Fruit fly (Drosophila melanogaster) whole organism, prepupa: ENCODE data around the gene CG14971.

Experiments used
- Blimp-1 ChIP-seq: fragments of 200-800 bp; sonication (Bioruptor generic); optimal IDR thresholded peaks from 3 replicates; lab custom pipeline; 2017; ENCODE audit warnings: missing biosample characterization, missing genetic modification characterization, mild to moderate bottlenecking, moderate library complexity, missing genetic modification reagents
- CG10669 ChIP-seq: fragments of 200-800 bp; sonication (Bioruptor generic); optimal IDR thresholded peaks from 3 replicates; lab custom pipeline; 2018; ENCODE audit warnings: missing biosample characterization, mild to moderate bottlenecking, missing genetic modification characterization, moderate library complexity
- CG11294 ChIP-seq: fragments of 200-800 bp; sonication (Bioruptor generic); IDR thresholded peaks from 2 replicates; pipeline ENCODE4 v1.3.6; 2022; ENCODE audit warnings: missing biosample characterization, missing genetic modification characterization
- CG11762 ChIP-seq: fragments of 200-800 bp; sonication (Bioruptor generic); optimal IDR thresholded peaks from 3 replicates; lab custom pipeline; 2016; ENCODE audit warnings: missing biosample characterization, missing genetic modification characterization; ENCODE audit not compliant: insufficient read depth
- CG11902 ChIP-seq: fragments of 200-800 bp; sonication (Bioruptor generic); optimal IDR thresholded peaks from 3 replicates; lab custom pipeline; 2016; ENCODE audit warnings: missing biosample characterization, missing genetic modification characterization
- CG15336 ChIP-seq: fragments of 200-800 bp; sonication (Bioruptor generic); IDR thresholded peaks from 2 replicates; pipeline ENCODE4 v1.3.6; 2022; ENCODE audit warnings: missing biosample characterization, missing genetic modification characterization
- CG1621 ChIP-seq: fragments of 200-800 bp; sonication (Bioruptor generic); optimal IDR thresholded peaks from 3 replicates; lab custom pipeline; 2018; ENCODE audit warnings: missing biosample characterization, mild to moderate bottlenecking, missing genetic modification characterization
- CG16779 ChIP-seq: fragments of 200-800 bp; sonication (Bioruptor generic); optimal IDR thresholded peaks from 3 replicates; lab custom pipeline; 2017; ENCODE audit warnings: missing biosample characterization, mild to moderate bottlenecking, missing genetic modification characterization
- CG3032 ChIP-seq: fragments of 200-800 bp; optimal IDR thresholded peaks from 2 replicates; lab custom pipeline; 2019; ENCODE audit warnings: missing biosample characterization, mild to moderate bottlenecking, missing genetic modification characterization, moderate library complexity
- CG31627 ChIP-seq: fragments of 200-800 bp; sonication (Bioruptor generic); optimal IDR thresholded peaks from 3 replicates; lab custom pipeline; 2016; ENCODE audit warnings: missing biosample characterization, missing genetic modification characterization
- CG3919 ChIP-seq: fragments of 200-800 bp; sonication (Bioruptor generic); optimal IDR thresholded peaks from 3 replicates; lab custom pipeline; 2016; ENCODE audit warnings: missing biosample characterization, missing genetic modification characterization
- CG6163 ChIP-seq: fragments of 200-800 bp; sonication (Bioruptor generic); IDR thresholded peaks from 3 replicates; pipeline ENCODE4 v1.3.6; 2022; ENCODE audit warnings: missing biosample characterization, missing genetic modification characterization
- CG6276 ChIP-seq: fragments of 200-800 bp; sonication (Bioruptor generic); optimal IDR thresholded peaks from 2 replicates; lab custom pipeline; 2017; ENCODE audit warnings: missing biosample characterization, mild to moderate bottlenecking, missing genetic modification characterization
- CG6808 ChIP-seq: fragments of 200-800 bp; sonication (Bioruptor generic); optimal IDR thresholded peaks from 3 replicates; lab custom pipeline; 2017; ENCODE audit warnings: missing biosample characterization, missing genetic modification characterization, mild to moderate bottlenecking, moderate library complexity, missing genetic modification reagents
- CG7368 ChIP-seq: fragments of 200-800 bp; sonication (Bioruptor generic); optimal IDR thresholded peaks from 3 replicates; lab custom pipeline; 2016; ENCODE audit warnings: missing biosample characterization, missing genetic modification characterization
- CG8119 ChIP-seq: fragments of 200-800 bp; sonication (Bioruptor generic); IDR thresholded peaks from 3 replicates; pipeline ENCODE4 v1.3.6; 2022; ENCODE audit warnings: missing biosample characterization, missing genetic modification characterization
- CG8319 ChIP-seq: fragments of 200-800 bp; sonication (Bioruptor generic); optimal IDR thresholded peaks from 3 replicates; lab custom pipeline; 2016; ENCODE audit warnings: missing biosample characterization, missing genetic modification characterization
- Eip75B ChIP-seq: fragments of 200-800 bp; sonication (Bioruptor generic); optimal IDR thresholded peaks from 3 replicates; lab custom pipeline; 2016; ENCODE audit warnings: missing biosample characterization, missing genetic modification characterization
- Eip78C ChIP-seq: fragments of 200-800 bp; sonication (Bioruptor generic); peaks from one replicate; lab custom pipeline; 2016; ENCODE audit warnings: missing biosample characterization, missing genetic modification characterization
- Eip93F ChIP-seq: fragments of 200-800 bp; sonication (Bioruptor generic); optimal IDR thresholded peaks from 2 replicates; lab custom pipeline; 2016; ENCODE audit warnings: missing biosample characterization, mild to moderate bottlenecking, missing genetic modification characterization
- Ets21C ChIP-seq: fragments of 200-800 bp; sonication (Bioruptor generic); optimal IDR thresholded peaks from 3 replicates; lab custom pipeline; 2016; ENCODE audit warnings: missing biosample characterization, missing genetic modification characterization
- Ets96B ChIP-seq: fragments of 200-800 bp; optimal IDR thresholded peaks from 2 replicates; lab custom pipeline; 2019; ENCODE audit warnings: missing biosample characterization, mild to moderate bottlenecking, missing genetic modification characterization, moderate library complexity
- Hr38 ChIP-seq: sonication (Bioruptor generic); optimal IDR thresholded peaks from 2 replicates; lab custom pipeline; 2016; ENCODE audit warnings: missing biosample characterization, missing genetic modification characterization
- Hr4 ChIP-seq: fragments of 200-800 bp; sonication (Bioruptor generic); optimal IDR thresholded peaks from 3 replicates; lab custom pipeline; 2016; ENCODE audit warnings: missing biosample characterization, missing genetic modification characterization
- Met ChIP-seq: fragments of 200-800 bp; sonication (Bioruptor generic); optimal IDR thresholded peaks from 3 replicates; lab custom pipeline; 2016; ENCODE audit warnings: missing biosample characterization, missing genetic modification characterization
- Sox102F ChIP-seq: fragments of 200-800 bp; sonication (Bioruptor generic); optimal IDR thresholded peaks from 2 replicates; lab custom pipeline; 2016; ENCODE audit warnings: missing biosample characterization, mild to moderate bottlenecking, missing genetic modification characterization
- Sox14 ChIP-seq: fragments of 200-800 bp; sonication (Bioruptor generic); optimal IDR thresholded peaks from 3 replicates; lab custom pipeline; 2016; ENCODE audit warnings: missing biosample characterization, missing genetic modification characterization
- Sox15 ChIP-seq: fragments of 200-800 bp; sonication (Bioruptor generic); optimal IDR thresholded peaks from 3 replicates; lab custom pipeline; 2016; ENCODE audit warnings: missing biosample characterization, missing genetic modification characterization
- achi ChIP-seq: fragments of 200-800 bp; sonication (Bioruptor generic); optimal IDR thresholded peaks from 3 replicates; lab custom pipeline; 2016; ENCODE audit warnings: missing biosample characterization, missing genetic modification characterization
- cyc ChIP-seq: fragments of 200-800 bp; sonication (Bioruptor generic); optimal IDR thresholded peaks from 3 replicates; lab custom pipeline; 2016; ENCODE audit warnings: missing biosample characterization, missing genetic modification characterization
- dac ChIP-seq: fragments of 200-800 bp; sonication (Bioruptor generic); optimal IDR thresholded peaks from 2 replicates; lab custom pipeline; 2017; ENCODE audit warnings: missing biosample characterization, mild to moderate bottlenecking, missing genetic modification characterization
- dsx ChIP-seq: fragments of 200-800 bp; optimal IDR thresholded peaks from 3 replicates; lab custom pipeline; 2019; ENCODE audit warnings: missing biosample characterization, mild to moderate bottlenecking, missing genetic modification characterization, moderate library complexity; ENCODE audit not compliant: poor library complexity, severe bottlenecking
- eg ChIP-seq: fragments of 200-800 bp; sonication (Bioruptor generic); IDR thresholded peaks from 3 replicates; pipeline ENCODE4 v1.3.6; 2022; ENCODE audit warnings: missing biosample characterization, missing genetic modification characterization
- esn ChIP-seq: fragments of 200-800 bp; sonication (Bioruptor generic); optimal IDR thresholded peaks from 2 replicates; lab custom pipeline; 2016; ENCODE audit warnings: missing biosample characterization, mild to moderate bottlenecking, missing genetic modification characterization, moderate library complexity
- fd59A ChIP-seq: fragments of 200-800 bp; sonication (Bioruptor generic); optimal IDR thresholded peaks from 2 replicates; lab custom pipeline; 2017; ENCODE audit warnings: missing biosample characterization, mild to moderate bottlenecking, missing genetic modification characterization, missing genetic modification reagents
- fd85E ChIP-seq: fragments of 200-800 bp; sonication (Bioruptor generic); optimal IDR thresholded peaks from 3 replicates; lab custom pipeline; 2016; ENCODE audit warnings: missing biosample characterization, missing genetic modification characterization
- fkh ChIP-seq: fragments of 200-800 bp; sonication (Bioruptor generic); optimal IDR thresholded peaks from 3 replicates; lab custom pipeline; 2017; ENCODE audit warnings: missing biosample characterization, mild to moderate bottlenecking, missing genetic modification characterization, moderate library complexity
- lz ChIP-seq: fragments of 200-800 bp; sonication (Bioruptor generic); optimal IDR thresholded peaks from 3 replicates; lab custom pipeline; 2016; ENCODE audit warnings: missing biosample characterization, missing genetic modification characterization
- net ChIP-seq: fragments of 200-800 bp; sonication (Bioruptor generic); optimal IDR thresholded peaks from 3 replicates; lab custom pipeline; 2016; ENCODE audit warnings: missing biosample characterization, missing genetic modification characterization
- pdm3 ChIP-seq: fragments of 200-800 bp; sonication (Bioruptor generic); optimal IDR thresholded peaks from 3 replicates; lab custom pipeline; 2016; ENCODE audit warnings: missing biosample characterization, missing genetic modification characterization
- spab ChIP-seq: fragments of 200-800 bp; sonication (Bioruptor generic); optimal IDR thresholded peaks from 2 replicates; lab custom pipeline; 2017; ENCODE audit warnings: missing biosample characterization, mild to moderate bottlenecking, missing genetic modification characterization, missing genetic modification reagents
- ss ChIP-seq, 2 experiments: fragments of 200-800 bp; sonication (Bioruptor generic); optimal IDR thresholded peaks; 2 replicates in 1 of 2; 3 replicates in 1 of 2; lab custom pipeline; 2017 to 2018; ENCODE audit warnings: mild to moderate bottlenecking in 2 of 2, missing biosample characterization in 2 of 2, missing genetic modification characterization in 2 of 2, moderate library complexity in 1 of 2
- svp ChIP-seq: fragments of 200-800 bp; sonication (Bioruptor generic); peaks from one replicate; lab custom pipeline; 2016; ENCODE audit warnings: missing biosample characterization, missing genetic modification characterization
- topi ChIP-seq: fragments of 200-800 bp; sonication (Bioruptor generic); optimal IDR thresholded peaks from 3 replicates; lab custom pipeline; 2016; ENCODE audit warnings: missing biosample characterization, missing genetic modification characterization
- vri ChIP-seq: fragments of 200-800 bp; sonication (Bioruptor generic); optimal IDR thresholded peaks from 3 replicates; lab custom pipeline; 2016; ENCODE audit warnings: missing biosample characterization, mild to moderate bottlenecking, missing genetic modification characterization

CG14971 gene

dm6 chr3L:3471174-3471573 is at the start of gene CG14971:
Gene CG14971 (minus strand): TSS chr3L:3471309.
- TF ChIP-seq cyc: peak; percentile 27
- TF ChIP-seq Sox14: peak; percentile 58
- TF ChIP-seq lz (GFP tag; lab: Kevin White, UChicago): peak; percentile 40
- TF ChIP-seq topi: peak; percentile 3
- no peak for TF ChIP-seq net (GFP tag; lab: Kevin White, UChicago)
- no peak for TF ChIP-seq CG6808 (GFP tag; lab: Kevin White, UChicago)
- peak; percentile 31 for TF ChIP-seq CG31627 (GFP tag; lab: Kevin White, UChicago)
- no peak for TF ChIP-seq CG6276 (GFP tag; lab: Kevin White, UChicago)
- TF ChIP-seq Hr4 (GFP tag; lab: Kevin White, UChicago): no peak
- peak; percentile 41 for TF ChIP-seq CG3032
- no peak for TF ChIP-seq Hr38 (GFP tag; lab: Kevin White, UChicago)
- peak; percentile 41 for TF ChIP-seq esn (GFP tag; lab: Kevin White, UChicago)
- peak; percentile 38 for TF ChIP-seq vri (GFP tag; lab: Kevin White, UChicago)
- TF ChIP-seq pdm3 (GFP tag; lab: Kevin White, UChicago): no peak
- TF ChIP-seq Sox102F (GFP tag; lab: Kevin White, UChicago): peak; percentile 7
- peak; percentile 60 for TF ChIP-seq Eip78C (GFP tag; lab: Kevin White, UChicago)
- no peak for TF ChIP-seq CG3919 (GFP tag; lab: Kevin White, UChicago)
- peak; percentile 97 for TF ChIP-seq fkh

- TF ChIP-seq CG8119: no peak
- no peak for TF ChIP-seq fd85E (GFP tag; lab: Kevin White, UChicago)
- peak; percentile 5 for TF ChIP-seq fd59A (GFP tag; lab: Kevin White, UChicago)
- no peak for TF ChIP-seq dsx (GFP tag; lab: Kevin White, UChicago)
- TF ChIP-seq CG15336 (GFP tag; lab: Robert Waterston, UW): no peak
- no peak for TF ChIP-seq CG11902 (GFP tag; lab: Kevin White, UChicago)
- no peak for TF ChIP-seq Ets21C
- TF ChIP-seq CG11762 (GFP tag; lab: Kevin White, UChicago): no peak
- TF ChIP-seq eg: 0 out of 3 replicates have a peak, but pooled peaks have one; percentile 43
- no peak for TF ChIP-seq Ets96B (tag; lab: Kevin White, UChicago)
- TF ChIP-seq Blimp-1 (GFP tag; lab: Kevin White, UChicago): no peak
- TF ChIP-seq dac (GFP tag; lab: Kevin White, UChicago): no peak
- TF ChIP-seq Met: peak; percentile 31
- no peak for TF ChIP-seq Sox15 (GFP tag; lab: Kevin White, UChicago)
- TF ChIP-seq spab (GFP tag; lab: Kevin White, UChicago): peak; percentile 1
- no peak for TF ChIP-seq CG6276 (GFP tag; lab: Kevin White, UChicago)
- TF ChIP-seq net (GFP tag; lab: Kevin White, UChicago): peak; percentile 30
- TF ChIP-seq esn (GFP tag; lab: Kevin White, UChicago): peak; percentile 8
- peak; percentile 62 for TF ChIP-seq svp
- TF ChIP-seq CG31627 (GFP tag; lab: Kevin White, UChicago): no peak
- TF ChIP-seq CG6163: peak; percentile 43; the same call in 1 of the 3 replicates
- no peak for TF ChIP-seq achi (GFP tag; lab: Kevin White, UChicago)
- no peak for TF ChIP-seq CG3919 (GFP tag; lab: Kevin White, UChicago)
- TF ChIP-seq lz (GFP tag; lab: Kevin White, UChicago): no peak
- TF ChIP-seq ss (GFP tag; optimal IDR thresholded peaks at IDR 0.05; lab: Kevin White, UChicago): peak; percentile 11 to 45
- no peak for TF ChIP-seq cyc
- no peak for TF ChIP-seq CG11294 (GFP tag; lab: Robert Waterston, UW)
- TF ChIP-seq Eip93F (GFP tag; lab: Kevin White, UChicago): no peak
- peak; percentile 8 for TF ChIP-seq topi
- no peak for TF ChIP-seq CG10669
- TF ChIP-seq Eip75B: peak; percentile 11
- TF ChIP-seq CG7368 (GFP tag; lab: Kevin White, UChicago): peak; percentile 16
- TF ChIP-seq CG6808 (GFP tag; lab: Kevin White, UChicago): peak; percentile 36
- peak; percentile 11 for TF ChIP-seq CG1621 (tag; lab: Kevin White, UChicago)
- TF ChIP-seq Sox14: no peak
- TF ChIP-seq Hr4 (GFP tag; lab: Kevin White, UChicago): no peak
- TF ChIP-seq CG16779 (tag; lab: Kevin White, UChicago): peak; percentile 34
- no peak for TF ChIP-seq CG8319 (GFP tag; lab: Kevin White, UChicago)
- no peak for TF ChIP-seq pdm3 (GFP tag; lab: Kevin White, UChicago)
Measured at dm6 chr3L:3518512-3519492, 47.7 kb upstream of the CG14971 start.
